Fruit fly (Drosophila melanogaster) whole organism, embryonic: ENCODE results near the gene CG16972.

ENCODE experiments used
- BEAF-32 ChIP-seq: fragments of 200-800 bp; sonication (Bioruptor generic); optimal IDR thresholded peaks from 3 replicates; lab custom pipeline; 2017; ENCODE audit warnings: missing biosample characterization, missing genetic modification characterization, mild to moderate bottlenecking, moderate library complexity, missing genetic modification reagents
- Bteb2 ChIP-seq: fragments of 200-800 bp; sonication (Bioruptor generic); optimal IDR thresholded peaks from 2 replicates; lab custom pipeline; 2016; ENCODE audit warnings: missing biosample characterization, missing genetic modification characterization
- CG10431 ChIP-seq: fragments of 200-800 bp; sonication (Bioruptor generic); optimal IDR thresholded peaks from 3 replicates; lab custom pipeline; 2018; ENCODE audit warnings: missing biosample characterization, mild to moderate bottlenecking, missing genetic modification characterization
- CG13287 ChIP-seq: fragments of 200-800 bp; sonication (Bioruptor generic); IDR thresholded peaks from 2 replicates; pipeline ENCODE4 v1.3.6; 2022; ENCODE audit warnings: missing biosample characterization, missing genetic modification characterization; ENCODE audit not compliant: partially characterized antibody
- CG14441 ChIP-seq: fragments of 200-800 bp; sonication (Bioruptor generic); IDR thresholded peaks from 2 replicates; pipeline ENCODE4 v1.3.6; 2022; ENCODE audit warnings: missing biosample characterization, missing genetic modification characterization
- CG15073 ChIP-seq: fragments of 200-800 bp; sonication (Bioruptor generic); optimal IDR thresholded peaks from 2 replicates; lab custom pipeline; 2016; ENCODE audit warnings: missing biosample characterization, missing genetic modification characterization
- CG15479 ChIP-seq: fragments of 200-800 bp; sonication (Bioruptor generic); optimal IDR thresholded peaks from 3 replicates; lab custom pipeline; 2019; ENCODE audit warnings: missing biosample characterization, mild to moderate bottlenecking, missing genetic modification characterization, moderate library complexity
- CG16813 ChIP-seq: fragments of 200-800 bp; sonication (Bioruptor generic); IDR thresholded peaks from 3 replicates; pipeline ENCODE4 v1.3.6; 2022; ENCODE audit warnings: missing biosample characterization, missing genetic modification characterization; ENCODE audit not compliant: partially characterized antibody
- CG17361 ChIP-seq: fragments of 200-800 bp; sonication (Bioruptor generic); IDR thresholded peaks from 3 replicates; pipeline ENCODE4 v1.3.6; 2022; ENCODE audit warnings: missing biosample characterization, missing genetic modification characterization
- CG18262 ChIP-seq: fragments of 200-800 bp; optimal IDR thresholded peaks from 3 replicates; lab custom pipeline; 2019; ENCODE audit warnings: missing biosample characterization, mild to moderate bottlenecking, missing genetic modification characterization, moderate library complexity
- CG2129 ChIP-seq: fragments of 200-800 bp; sonication (Bioruptor generic); IDR thresholded peaks from 2 replicates; pipeline ENCODE4 v1.3.6; 2022; ENCODE audit warnings: missing biosample characterization, missing genetic modification characterization; ENCODE audit not compliant: partially characterized antibody
- CG30431 ChIP-seq: fragments of 200-800 bp; sonication (Bioruptor generic); optimal IDR thresholded peaks from 2 replicates; lab custom pipeline; 2017; ENCODE audit warnings: missing biosample characterization, missing genetic modification characterization
- CG31441 ChIP-seq: fragments of 200-800 bp; sonication (Bioruptor generic); IDR thresholded peaks from 2 replicates; pipeline ENCODE4 v1.3.6; 2022; ENCODE audit warnings: missing biosample characterization, missing genetic modification characterization
- CG33213 ChIP-seq: fragments of 200-800 bp; sonication (Bioruptor generic); optimal IDR thresholded peaks from 3 replicates; lab custom pipeline; 2016; ENCODE audit warnings: missing biosample characterization, missing genetic modification characterization
- CG34376 ChIP-seq: fragments of 200-800 bp; sonication (Bioruptor generic); optimal IDR thresholded peaks from 2 replicates; lab custom pipeline; 2018; ENCODE audit warnings: missing biosample characterization, mild to moderate bottlenecking, missing genetic modification characterization
- CG6272 ChIP-seq: fragments of 200-800 bp; sonication (Bioruptor generic); IDR thresholded peaks from 2 replicates; pipeline ENCODE4 v1.3.6; 2022; ENCODE audit warnings: missing biosample characterization, missing genetic modification characterization
- CG6765 ChIP-seq: fragments of 200-800 bp; sonication (Bioruptor generic); optimal IDR thresholded peaks from 3 replicates; lab custom pipeline; 2017; ENCODE audit warnings: missing biosample characterization, mild to moderate bottlenecking, missing genetic modification characterization
- CG7839 ChIP-seq: fragments of 200-800 bp; sonication (Bioruptor generic); optimal IDR thresholded peaks from 3 replicates; lab custom pipeline; 2018; ENCODE audit warnings: missing biosample characterization, mild to moderate bottlenecking, missing genetic modification characterization, moderate library complexity
- CG8281 ChIP-seq: fragments of 200-800 bp; sonication (Bioruptor generic); optimal IDR thresholded peaks from 2 replicates; lab custom pipeline; 2018; ENCODE audit warnings: missing biosample characterization, mild to moderate bottlenecking, missing genetic modification characterization, moderate library complexity
- CG8924 ChIP-seq: fragments of 200-800 bp; optimal IDR thresholded peaks from 3 replicates; lab custom pipeline; 2019; ENCODE audit warnings: missing biosample characterization, mild to moderate bottlenecking, missing genetic modification characterization, moderate library complexity
- CG9932 ChIP-seq: fragments of 200-800 bp; sonication (Bioruptor generic); IDR thresholded peaks from 2 replicates; pipeline ENCODE4 v1.3.6; 2022; ENCODE audit warnings: missing biosample characterization, missing genetic modification characterization
- CHES-1-like ChIP-seq: fragments of 200-800 bp; sonication (Bioruptor generic); optimal IDR thresholded peaks from 2 replicates; lab custom pipeline; 2016; ENCODE audit warnings: missing biosample characterization, missing genetic modification characterization
- Doc3 ChIP-seq: fragments of 200-800 bp; sonication (Bioruptor generic); IDR thresholded peaks from 3 replicates; pipeline ENCODE4 v1.3.6; 2022; ENCODE audit warnings: missing biosample characterization, missing genetic modification characterization; ENCODE audit not compliant: partially characterized antibody
- Dp ChIP-seq: fragments of 200-800 bp; sonication (Bioruptor generic); optimal IDR thresholded peaks from 2 replicates; lab custom pipeline; 2018; ENCODE audit warnings: missing biosample characterization, mild to moderate bottlenecking, missing genetic modification characterization, moderate library complexity
- Fer1 ChIP-seq: fragments of 200-800 bp; sonication (Bioruptor generic); optimal IDR thresholded peaks from 2 replicates; lab custom pipeline; 2017; ENCODE audit warnings: missing biosample characterization, mild to moderate bottlenecking, missing genetic modification characterization
- Fer2 ChIP-seq: fragments of 200-800 bp; sonication (Bioruptor generic); optimal IDR thresholded peaks from 2 replicates; lab custom pipeline; 2018; ENCODE audit warnings: missing biosample characterization, mild to moderate bottlenecking, missing genetic modification characterization, moderate library complexity
- Gug ChIP-seq: fragments of 200-800 bp; sonication (Bioruptor generic); IDR thresholded peaks from 4 replicates; pipeline ENCODE4 v1.3.6; 2022; ENCODE audit warnings: missing biosample characterization, missing genetic modification characterization
- HLHmδ ChIP-seq: fragments of 200-800 bp; sonication (Bioruptor generic); optimal IDR thresholded peaks from 2 replicates; lab custom pipeline; 2018; ENCODE audit warnings: missing biosample characterization, mild to moderate bottlenecking, missing genetic modification characterization, moderate library complexity
- Hsf ChIP-seq: fragments of 200-800 bp; sonication (Bioruptor generic); optimal IDR thresholded peaks from 3 replicates; lab custom pipeline; 2016; ENCODE audit warnings: missing biosample characterization, missing genetic modification characterization
- MBD-R2 ChIP-seq: fragments of 200-800 bp; sonication (Bioruptor generic); IDR thresholded peaks from 2 replicates; pipeline ENCODE4 v1.3.6; 2022; ENCODE audit warnings: missing biosample characterization, missing genetic modification characterization
- Myb ChIP-seq: fragments of 200-800 bp; sonication (Bioruptor generic); optimal IDR thresholded peaks from 2 replicates; lab custom pipeline; 2016; ENCODE audit warnings: missing biosample characterization, missing genetic modification characterization
- NFAT ChIP-seq: fragments of 200-800 bp; sonication (Bioruptor generic); IDR thresholded peaks from 2 replicates; pipeline ENCODE4 v1.3.6; 2022; ENCODE audit warnings: missing biosample characterization, missing genetic modification characterization
- Nf-YC ChIP-seq: fragments of 200-800 bp; optimal IDR thresholded peaks from 3 replicates; lab custom pipeline; 2019; ENCODE audit warnings: missing biosample characterization, mild to moderate bottlenecking, missing genetic modification characterization, moderate library complexity
- amos ChIP-seq: fragments of 200-800 bp; sonication (Bioruptor generic); IDR thresholded peaks from 2 replicates; pipeline ENCODE4 v1.3.6; 2022; ENCODE audit warnings: missing biosample characterization, missing genetic modification characterization; ENCODE audit not compliant: partially characterized antibody
- aop ChIP-seq: fragments of 200-800 bp; sonication (Bioruptor generic); IDR thresholded peaks from 2 replicates; pipeline ENCODE4 v1.3.6; 2022; ENCODE audit warnings: missing biosample characterization, missing genetic modification characterization
- exex ChIP-seq: fragments of 200-800 bp; sonication (Bioruptor generic); optimal IDR thresholded peaks from 4 replicates; lab custom pipeline; 2018; ENCODE audit warnings: missing biosample characterization, mild to moderate bottlenecking, missing genetic modification characterization, moderate library complexity
- fd3F ChIP-seq: fragments of 200-800 bp; sonication (Bioruptor generic); optimal IDR thresholded peaks from 2 replicates; lab custom pipeline; 2018; ENCODE audit warnings: missing biosample characterization, mild to moderate bottlenecking, missing genetic modification characterization, moderate library complexity
- grn ChIP-seq: fragments of 200-800 bp; sonication (Bioruptor generic); optimal IDR thresholded peaks from 3 replicates; lab custom pipeline; 2017; ENCODE audit warnings: missing biosample characterization, missing genetic modification characterization
- hth ChIP-seq: fragments of >200 bp; optimal IDR thresholded peaks from 2 replicates; lab custom pipeline; 2017; ENCODE audit warnings: inconsistent platforms
- mam ChIP-seq: fragments of 200-800 bp; sonication (Bioruptor generic); optimal IDR thresholded peaks from 3 replicates; lab custom pipeline; 2016; ENCODE audit warnings: missing biosample characterization, missing genetic modification characterization
- pho ChIP-seq: fragments of 200-800 bp; sonication (Bioruptor generic); optimal IDR thresholded peaks from 2 replicates; lab custom pipeline; 2016; ENCODE audit warnings: missing biosample characterization, missing genetic modification characterization
- pzg ChIP-seq: fragments of 200-800 bp; sonication (Bioruptor generic); optimal IDR thresholded peaks from 3 replicates; lab custom pipeline; 2018; ENCODE audit warnings: missing biosample characterization, mild to moderate bottlenecking, missing genetic modification characterization, moderate library complexity
- row ChIP-seq: fragments of 200-800 bp; sonication (Bioruptor generic); IDR thresholded peaks from 3 replicates; pipeline ENCODE4 v1.3.6; 2022; ENCODE audit warnings: missing biosample characterization, missing genetic modification characterization
- slou ChIP-seq: fragments of 200-800 bp; sonication (Bioruptor generic); optimal IDR thresholded peaks from 3 replicates; lab custom pipeline; 2016; ENCODE audit warnings: missing biosample characterization, missing genetic modification characterization
- tna ChIP-seq: fragments of 200-800 bp; sonication (Bioruptor generic); IDR thresholded peaks from 2 replicates; pipeline ENCODE4 v1.3.6; 2022; ENCODE audit warnings: missing biosample characterization, missing genetic modification characterization; ENCODE audit not compliant: partially characterized antibody
- wdn ChIP-seq: fragments of 200-800 bp; sonication (Bioruptor generic); IDR thresholded peaks from 2 replicates; pipeline ENCODE4 v1.3.6; 2022; ENCODE audit warnings: missing biosample characterization, missing genetic modification characterization
- zen2 ChIP-seq: fragments of 200-800 bp; sonication (Bioruptor generic); IDR thresholded peaks from 3 replicates; pipeline ENCODE4 v1.3.6; 2022; ENCODE audit warnings: missing biosample characterization, missing genetic modification characterization; ENCODE audit not compliant: partially characterized antibody
- zfh2 ChIP-seq: fragments of 200-800 bp; sonication (Bioruptor generic); optimal IDR thresholded peaks from 2 replicates; lab custom pipeline; 2016; ENCODE audit warnings: missing biosample characterization, missing genetic modification characterization

Gene CG16972

dm6 chr2L:13219281-13220092 is 16.4 kb upstream of the CG16972 start, which contains the start of the genes CG9426 and mRF1 (continued):
- peak; percentile 23 for TF ChIP-seq mam (GFP tag; lab: Kevin White, UChicago)
- no peak for TF ChIP-seq CG30431 (GFP tag; lab: Kevin White, UChicago)
- TF ChIP-seq zfh2 (GFP tag; lab: Kevin White, UChicago) = peak; percentile 20
- peak; percentile 15 for TF ChIP-seq CG18262 (tag; lab: Kevin White, UChicago)
- TF ChIP-seq CG14441 = peak; percentile 22; the same call in 1 of the 2 replicates
- TF ChIP-seq CG15073 (GFP tag; lab: Kevin White, UChicago) = no peak
- TF ChIP-seq exex = no peak
- peak; percentile 93 for TF ChIP-seq Doc3 (GFP tag; lab: Robert Waterston, UW)
- TF ChIP-seq aop (GFP tag; lab: Robert Waterston, UW) = no peak
- TF ChIP-seq pzg = peak; percentile 81
- TF ChIP-seq CG10431 (GFP tag; lab: Kevin White, UChicago) = no peak
- TF ChIP-seq grn = peak; percentile 57
- no peak for TF ChIP-seq CG6765 (GFP tag; lab: Kevin White, UChicago)
- TF ChIP-seq CG7839 (tag; lab: Kevin White, UChicago) = peak; percentile 7
- peak; percentile 66; the same call in 1 of the 2 replicates for TF ChIP-seq CG9932 (GFP tag; lab: Robert Waterston, UW)
- peak; percentile 17 for TF ChIP-seq Myb (GFP tag; lab: Kevin White, UChicago)
- TF ChIP-seq Bteb2 (GFP tag; lab: Kevin White, UChicago) = peak; percentile 21
- no peak for TF ChIP-seq slou (GFP tag; lab: Kevin White, UChicago)
- peak; percentile 45; the same call in 1 of the 2 replicates for TF ChIP-seq CG6272
- TF ChIP-seq CG13287 (GFP tag; lab: Robert Waterston, UW) = peak; percentile 99
- TF ChIP-seq wdn (GFP tag; lab: Robert Waterston, UW) = no peak
- TF ChIP-seq Hsf (GFP tag; lab: Kevin White, UChicago) = peak; percentile 31
- no peak for TF ChIP-seq NFAT (GFP tag; lab: Robert Waterston, UW)
- peak; percentile 30 for TF ChIP-seq pho (GFP tag; lab: Kevin White, UChicago)
- TF ChIP-seq CG34376 (GFP tag; lab: Kevin White, UChicago) = peak; percentile 65
- TF ChIP-seq HLHmδ (GFP tag; lab: Kevin White, UChicago) = no peak
- TF ChIP-seq Fer1 = peak; percentile 39
- peak; percentile 96 for TF ChIP-seq tna (GFP tag; lab: Robert Waterston, UW)
- TF ChIP-seq CG15479 (GFP tag; lab: Kevin White, UChicago) = peak; percentile 16
- no peak; the same call in 3 of the 4 replicates for TF ChIP-seq Gug (GFP tag; lab: Robert Waterston, UW)
- peak; percentile 90 for TF ChIP-seq Nf-YC (tag; lab: Kevin White, UChicago)
- peak; percentile 95 for TF ChIP-seq zen2 (GFP tag; lab: Robert Waterston, UW)
- TF ChIP-seq CG17361 (GFP tag; lab: Robert Waterston, UW) = peak; percentile 41; the same call in 1 of the 3 replicates
- peak; percentile 39; the same call in 1 of the 3 replicates for TF ChIP-seq row (GFP tag; lab: Robert Waterston, UW)
- TF ChIP-seq Fer2 (tag; lab: Kevin White, UChicago) = no peak
- no peak for TF ChIP-seq CG8281
- peak; percentile 31 for TF ChIP-seq CHES-1-like
- TF ChIP-seq hth (lab: Kevin White, UChicago) = no peak
- peak; percentile 21; the same call in 1 of the 2 replicates for TF ChIP-seq CG31441 (GFP tag; lab: Robert Waterston, UW)
- peak; percentile 13 for TF ChIP-seq CG33213 (GFP tag; lab: Kevin White, UChicago)
- peak; percentile 83 for TF ChIP-seq MBD-R2 (GFP tag; lab: Robert Waterston, UW)
- peak; percentile 85; the same call in 1 of the 2 replicates for TF ChIP-seq CG2129
- TF ChIP-seq BEAF-32 (GFP tag; lab: Kevin White, UChicago) = peak; percentile 95
- peak; percentile 62 for TF ChIP-seq CG8924
- TF ChIP-seq fd3F (GFP tag; lab: Kevin White, UChicago) = no peak
- peak; percentile 100 for TF ChIP-seq CG16813 (GFP tag; lab: Robert Waterston, UW)
- peak; percentile 97 for TF ChIP-seq amos
- TF ChIP-seq Dp (GFP tag; lab: Kevin White, UChicago) = peak; percentile 24
